Worm (Caenorhabditis elegans): ENCODE data around the gene mtl-2.
A peak's percentile ranks its signal among the peaks of the same experiment; 100 is the strongest.
"Not testable (repeated sequence)": the region's sequence is repeated elsewhere in the genome, so short reads cannot be mapped to it uniquely, and the experiment has no call there.

mtl-2 gene

DNA sequence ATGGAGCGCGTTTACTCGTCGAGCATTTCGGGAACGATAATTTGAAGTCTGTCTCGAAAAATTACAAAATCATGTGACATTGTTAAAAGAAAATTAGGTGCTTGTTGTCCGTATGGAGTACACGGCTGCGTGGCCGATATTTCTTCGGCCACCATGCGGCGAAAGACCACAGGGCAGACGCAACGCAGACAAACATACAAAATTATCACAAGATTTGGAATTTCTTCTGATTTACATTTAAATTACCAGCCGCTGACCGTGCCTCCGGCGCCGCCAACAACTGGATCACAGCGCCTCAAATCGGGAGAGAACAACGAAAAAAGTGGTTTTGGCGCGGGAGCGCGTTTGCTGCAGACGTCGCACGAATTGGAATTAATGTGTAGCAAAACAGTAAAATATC, 36.6 kb upstream of the mtl-2 start (continued):
- TF ChIP-seq vab-7 (GFP tag; IDR thresholded peaks at IDR 0.05) (peak; percentile 94), nhr-76 (tag; optimal IDR thresholded peaks at IDR 0.05) (peak; percentile 65), tra-1 (GFP tag; IDR thresholded peaks at IDR 0.05) (peak; percentile 98), Y48G9A.11 (GFP tag; IDR thresholded peaks at IDR 0.05) (peak; percentile 92), ceh-32 (tag; optimal IDR thresholded peaks at IDR 0.05; ENCODE audit: poor library complexity) (peak; percentile 59), saeg-2 (GFP tag; IDR thresholded peaks at IDR 0.05) (peak; percentile 95), dve-1 (tag; optimal IDR thresholded peaks at IDR 0.05; ENCODE audit: insufficient read depth) (peak; percentile 93), sdz-12 (GFP tag; optimal IDR thresholded peaks at IDR 0.05) (peak; percentile 85), mxl-2 (GFP tag; conservative IDR thresholded peaks at IDR 0.05) (peak; percentile 88), spr-3 (GFP tag; optimal IDR thresholded peaks at IDR 0.05) (peak; percentile 57), T26A8.4 (GFP tag; IDR thresholded peaks at IDR 0.05) (peak; percentile 97), cey-2 (tag; optimal IDR thresholded peaks at IDR 0.05; ENCODE audit: borderline replicate concordance, insufficient read depth) (peak; percentile 1), zip-11 (GFP tag; IDR thresholded peaks at IDR 0.05) (0 out of 2 replicates have a peak, but pooled peaks have one; percentile 34), unc-62 (GFP tag; optimal IDR thresholded peaks at IDR 0.05 in 1 of 2) (peak in 1 of 2 experiments; percentile 99), hlh-11 (tag; optimal IDR thresholded peaks at IDR 0.05) (peak; percentile 95), F10B5.3 (tag; optimal IDR thresholded peaks at IDR 0.05) (peak; percentile 18), zfp-2 (tag; optimal IDR thresholded peaks at IDR 0.05) (peak; percentile 42), ztf-7 (tag; optimal IDR thresholded peaks at IDR 0.05) (peak; percentile 70), aha-1 (tag) (peak; percentile 97), daf-8 (GFP tag; IDR thresholded peaks at IDR 0.05) (0 out of 2 replicates have a peak, but pooled peaks have one; percentile 28), hlh-30 (tag; optimal IDR thresholded peaks at IDR 0.05; ENCODE audit: insufficient read depth) (peak; percentile 98), daf-16 (GFP tag; optimal IDR thresholded peaks at IDR 0.05) (peak; percentile 28 to 38), daf-16 (tag; optimal IDR thresholded peaks at IDR 0.05) (peak; percentile 43), lin-13 (GFP tag; optimal IDR thresholded peaks at IDR 0.05) (peak; percentile 80), tag-97 (GFP tag; IDR thresholded peaks at IDR 0.05) (peak; percentile 93), nhr-48 (tag; optimal IDR thresholded peaks at IDR 0.05) (peak; percentile 90), nhr-28 (tag; optimal IDR thresholded peaks at IDR 0.05) (peak; percentile 72), mep-1 (tag; optimal IDR thresholded peaks at IDR 0.05) (peak; percentile 90), nhr-11 (tag; optimal IDR thresholded peaks at IDR 0.05) (peak; percentile 61), nhr-10 (tag; optimal IDR thresholded peaks at IDR 0.05) (peak; percentile 35), set-16 (GFP tag; IDR thresholded peaks at IDR 0.05) (peak; percentile 78), lin-15B (tag; optimal IDR thresholded peaks at IDR 0.05) (peak; percentile 14), ceh-20 (GFP tag; IDR thresholded peaks at IDR 0.05) (peak; percentile 98), mdl-1 (tag; optimal IDR thresholded peaks at IDR 0.05) (peak in 1 of 2 experiments; percentile 40), spr-1 (tag; optimal IDR thresholded peaks at IDR 0.05) (peak; percentile 84), mes-2 (tag; optimal IDR thresholded peaks at IDR 0.05; ENCODE audit: poor library complexity, severe bottlenecking) (peak; percentile 100), arid-1 (GFP tag; conservative IDR thresholded peaks at IDR 0.05) (peak; percentile 94), mdt-29 (GFP tag; IDR thresholded peaks at IDR 0.05) (peak; percentile 94), lir-3 (tag; optimal IDR thresholded peaks at IDR 0.05) (peak; percentile 26), ctbp-1 (GFP tag; IDR thresholded peaks at IDR 0.05) (peak; percentile 98), Y75B8A.6 (GFP tag; IDR thresholded peaks at IDR 0.05) (peak; percentile 91; the same call in 1 of the 2 replicates), nhr-25 (tag; optimal IDR thresholded peaks at IDR 0.05; ENCODE audit: borderline replicate concordance, insufficient read depth) (peak; percentile 55), zip-2 (tag; optimal IDR thresholded peaks at IDR 0.05) (peak; percentile 69), dmd-6 (GFP tag; IDR thresholded peaks at IDR 0.05) (peak; percentile 99), zfp-3 (GFP tag; conservative IDR thresholded peaks at IDR 0.05) (peak; percentile 96), nhr-6 (tag; optimal IDR thresholded peaks at IDR 0.05) (peak; percentile 87), lin-38 (GFP tag; IDR thresholded peaks at IDR 0.05) (peak; percentile 98), gei-8 (GFP tag; optimal IDR thresholded peaks at IDR 0.05) (peak; percentile 53), ZK337.2 (GFP tag; IDR thresholded peaks at IDR 0.05) (peak; percentile 99)
- TF ChIP-seq unc-62 (tag; optimal IDR thresholded peaks at IDR 0.05) = not testable (repeated sequence)
